Fruit fly (Drosophila melanogaster) whole organism, embryonic: Measurements from ENCODE around the gene dsx-c73A.

Experiments used
- Ada2b ChIP-seq: fragments of 200-800 bp; sonication (Bioruptor generic); IDR thresholded peaks from 2 replicates; pipeline ENCODE4 v1.3.6; 2022; ENCODE audit warnings: missing biosample characterization, missing genetic modification characterization
- Bteb2 ChIP-seq: fragments of 200-800 bp; sonication (Bioruptor generic); optimal IDR thresholded peaks from 2 replicates; lab custom pipeline; 2016; ENCODE audit warnings: missing biosample characterization, missing genetic modification characterization
- CG10274 ChIP-seq: fragments of 200-800 bp; sonication (Bioruptor generic); optimal IDR thresholded peaks from 3 replicates; lab custom pipeline; 2017; ENCODE audit warnings: missing biosample characterization, mild to moderate bottlenecking, missing genetic modification characterization
- CG10321 ChIP-seq: fragments of 200-800 bp; sonication (Bioruptor generic); IDR thresholded peaks from 2 replicates; pipeline ENCODE4 v1.3.6; 2022; ENCODE audit warnings: missing biosample characterization, missing genetic modification characterization
- CG10565 ChIP-seq: fragments of 200-800 bp; sonication (Bioruptor generic); optimal IDR thresholded peaks from 3 replicates; lab custom pipeline; 2016; ENCODE audit warnings: missing biosample characterization, mild to moderate bottlenecking, missing genetic modification characterization
- CG12236 ChIP-seq: fragments of 200-800 bp; sonication (Bioruptor generic); optimal IDR thresholded peaks from 2 replicates; lab custom pipeline; 2016; ENCODE audit warnings: missing biosample characterization, missing genetic modification characterization
- CG1602 ChIP-seq: fragments of 200-800 bp; sonication (Bioruptor generic); optimal IDR thresholded peaks from 3 replicates; lab custom pipeline; 2016; ENCODE audit warnings: missing biosample characterization, missing genetic modification characterization
- CG16813 ChIP-seq: fragments of 200-800 bp; sonication (Bioruptor generic); IDR thresholded peaks from 3 replicates; pipeline ENCODE4 v1.3.6; 2022; ENCODE audit warnings: missing biosample characterization, missing genetic modification characterization; ENCODE audit not compliant: partially characterized antibody
- CG17186 ChIP-seq: fragments of 200-800 bp; sonication (Bioruptor generic); optimal IDR thresholded peaks from 3 replicates; lab custom pipeline; 2017; ENCODE audit warnings: missing biosample characterization, missing genetic modification reagents, missing genetic modification characterization
- CG17328 ChIP-seq: fragments of 200-800 bp; sonication (Bioruptor generic); IDR thresholded peaks from 2 replicates; pipeline ENCODE4 v1.3.6; 2022; ENCODE audit warnings: missing biosample characterization, missing genetic modification characterization
- CG17359 ChIP-seq: fragments of 200-800 bp; sonication (Bioruptor generic); optimal IDR thresholded peaks from 3 replicates; lab custom pipeline; 2018; ENCODE audit warnings: missing biosample characterization, mild to moderate bottlenecking, missing genetic modification characterization, moderate library complexity
- CG17829 ChIP-seq: fragments of 200-800 bp; optimal IDR thresholded peaks from 2 replicates; lab custom pipeline; 2019; ENCODE audit warnings: missing biosample characterization, mild to moderate bottlenecking, missing genetic modification characterization, moderate library complexity
- CG18476 ChIP-seq: fragments of 200-800 bp; sonication (Bioruptor generic); optimal IDR thresholded peaks from 2 replicates; lab custom pipeline; 2016; ENCODE audit warnings: missing biosample characterization, mild to moderate bottlenecking, missing genetic modification characterization
- CG2678 ChIP-seq: fragments of 200-800 bp; sonication (Bioruptor generic); optimal IDR thresholded peaks from 3 replicates; lab custom pipeline; 2019; ENCODE audit warnings: missing biosample characterization, mild to moderate bottlenecking, missing genetic modification characterization, moderate library complexity
- CG30403 ChIP-seq: fragments of 200-800 bp; sonication (Bioruptor generic); optimal IDR thresholded peaks from 3 replicates; lab custom pipeline; 2016; ENCODE audit warnings: missing biosample characterization, missing genetic modification characterization
- CG31224 ChIP-seq: fragments of 200-800 bp; sonication (Bioruptor generic); IDR thresholded peaks from 2 replicates; pipeline ENCODE4 v1.3.6; 2022; ENCODE audit warnings: missing biosample characterization, missing genetic modification characterization
- CG31365 ChIP-seq: fragments of 200-800 bp; sonication (Bioruptor generic); optimal IDR thresholded peaks from 2 replicates; lab custom pipeline; 2018; ENCODE audit warnings: missing biosample characterization, mild to moderate bottlenecking, missing genetic modification characterization
- CG4730 ChIP-seq: fragments of 200-800 bp; sonication (Bioruptor generic); IDR thresholded peaks from 2 replicates; pipeline ENCODE4 v1.3.6; 2022; ENCODE audit warnings: missing biosample characterization, missing genetic modification characterization
- CG4820 ChIP-seq: fragments of 200-800 bp; sonication (Bioruptor generic); optimal IDR thresholded peaks from 3 replicates; lab custom pipeline; 2016; ENCODE audit warnings: missing biosample characterization, missing genetic modification characterization
- CG5180 ChIP-seq: fragments of 200-800 bp; sonication (Bioruptor generic); optimal IDR thresholded peaks from 3 replicates; lab custom pipeline; 2017; ENCODE audit warnings: missing biosample characterization, missing genetic modification characterization, mild to moderate bottlenecking, moderate library complexity, missing genetic modification reagents
- CG6654 ChIP-seq: fragments of 200-800 bp; sonication (Bioruptor generic); optimal IDR thresholded peaks from 2 replicates; lab custom pipeline; 2017; ENCODE audit warnings: missing biosample characterization, mild to moderate bottlenecking, missing genetic modification characterization
- CG6765 ChIP-seq: fragments of 200-800 bp; sonication (Bioruptor generic); optimal IDR thresholded peaks from 3 replicates; lab custom pipeline; 2017; ENCODE audit warnings: missing biosample characterization, mild to moderate bottlenecking, missing genetic modification characterization
- CG9215 ChIP-seq: fragments of 200-800 bp; sonication (Bioruptor generic); IDR thresholded peaks from 2 replicates; pipeline ENCODE4 v1.3.6; 2022; ENCODE audit warnings: missing biosample characterization, missing genetic modification characterization
- CG9437 ChIP-seq: fragments of 200-800 bp; sonication (Bioruptor generic); optimal IDR thresholded peaks from 2 replicates; lab custom pipeline; 2018; ENCODE audit warnings: missing biosample characterization, mild to moderate bottlenecking, missing genetic modification characterization
- Camta ChIP-seq: fragments of 200-800 bp; sonication (Bioruptor generic); optimal IDR thresholded peaks from 2 replicates; lab custom pipeline; 2016; ENCODE audit warnings: missing biosample characterization, missing genetic modification characterization
- CrebB ChIP-seq: fragments of 200-800 bp; sonication (Bioruptor generic); optimal IDR thresholded peaks from 3 replicates; lab custom pipeline; 2018; ENCODE audit warnings: missing biosample characterization, mild to moderate bottlenecking, missing genetic modification characterization
- Drgx ChIP-seq: fragments of 200-800 bp; sonication (Bioruptor generic); IDR thresholded peaks from 2 replicates; pipeline ENCODE4 v1.3.6; 2022; ENCODE audit warnings: missing biosample characterization, missing genetic modification characterization
- Ets97D ChIP-seq: fragments of 200-800 bp; sonication (Bioruptor generic); optimal IDR thresholded peaks from 3 replicates; lab custom pipeline; 2016; ENCODE audit warnings: missing biosample characterization, missing genetic modification characterization
- Gsc ChIP-seq: fragments of 200-800 bp; sonication (Bioruptor generic); IDR thresholded peaks from 2 replicates; pipeline ENCODE4 v1.3.6; 2022; ENCODE audit warnings: missing biosample characterization, missing genetic modification characterization
- Hand ChIP-seq: fragments of 200-800 bp; sonication (Bioruptor generic); optimal IDR thresholded peaks from 2 replicates; lab custom pipeline; 2017; ENCODE audit warnings: mild to moderate bottlenecking, missing biosample characterization, missing genetic modification reagents, missing genetic modification characterization
- Hr3 ChIP-seq: fragments of 200-800 bp; sonication (Bioruptor generic); optimal IDR thresholded peaks from 3 replicates; lab custom pipeline; 2016; ENCODE audit warnings: missing biosample characterization, missing genetic modification characterization
- Mrtf ChIP-seq: fragments of 200-800 bp; sonication (Bioruptor generic); IDR thresholded peaks from 3 replicates; pipeline ENCODE4 v1.3.6; 2022; ENCODE audit warnings: missing biosample characterization, missing genetic modification characterization
- Nf-YA ChIP-seq: fragments of 200-800 bp; sonication (Bioruptor generic); IDR thresholded peaks from 2 replicates; pipeline ENCODE4 v1.3.6; 2022; ENCODE audit warnings: missing biosample characterization, missing genetic modification characterization
- Six4 ChIP-seq: fragments of 200-800 bp; sonication (Bioruptor generic); optimal IDR thresholded peaks from 2 replicates; lab custom pipeline; 2016; ENCODE audit warnings: missing biosample characterization, missing genetic modification characterization
- Taf1 ChIP-seq: fragments of 200-800 bp; sonication (Bioruptor generic); IDR thresholded peaks from 2 replicates; pipeline ENCODE4 v1.3.6; 2022; ENCODE audit warnings: missing biosample characterization, missing genetic modification characterization
- ara ChIP-seq: fragments of 200-800 bp; sonication (Bioruptor generic); IDR thresholded peaks from 2 replicates; pipeline ENCODE4 v1.3.6; 2022; ENCODE audit warnings: missing biosample characterization, missing genetic modification characterization
- az2 ChIP-seq: fragments of 200-800 bp; sonication (Bioruptor generic); optimal IDR thresholded peaks from 3 replicates; lab custom pipeline; 2016; ENCODE audit warnings: missing biosample characterization, missing genetic modification characterization
- btn ChIP-seq: fragments of 200-800 bp; sonication (Bioruptor generic); optimal IDR thresholded peaks from 2 replicates; lab custom pipeline; 2016; ENCODE audit warnings: missing biosample characterization, missing genetic modification characterization
- chm ChIP-seq: fragments of 200-800 bp; sonication (Bioruptor generic); IDR thresholded peaks from 2 replicates; pipeline ENCODE4 v1.3.6; 2022; ENCODE audit warnings: missing biosample characterization, missing genetic modification characterization
- crp ChIP-seq, 2 experiments: fragments of 200-800 bp; sonication (Bioruptor generic); optimal IDR thresholded peaks; 2 replicates in 1 of 2; 3 replicates in 1 of 2; lab custom pipeline; 2017; ENCODE audit warnings: missing biosample characterization in 2 of 2, missing genetic modification characterization in 2 of 2, mild to moderate bottlenecking in 1 of 2, moderate library complexity in 1 of 2
- en ChIP-seq: fragments of 200-800 bp; sonication (Bioruptor generic); optimal IDR thresholded peaks from 2 replicates; lab custom pipeline; 2016; ENCODE audit warnings: missing biosample characterization, missing genetic modification characterization
- ewg ChIP-seq: fragments of 200-800 bp; sonication (Bioruptor generic); optimal IDR thresholded peaks from 3 replicates; lab custom pipeline; 2017; ENCODE audit warnings: mild to moderate bottlenecking, missing biosample characterization, missing genetic modification reagents, missing genetic modification characterization
- gcm2 ChIP-seq: fragments of 200-800 bp; sonication (Bioruptor generic); optimal IDR thresholded peaks from 2 replicates; lab custom pipeline; 2016; ENCODE audit warnings: missing biosample characterization, missing genetic modification characterization
- hth ChIP-seq: fragments of >200 bp; optimal IDR thresholded peaks from 2 replicates; lab custom pipeline; 2017; ENCODE audit warnings: inconsistent platforms
- lilli ChIP-seq: fragments of 200-800 bp; sonication (Bioruptor generic); optimal IDR thresholded peaks from 3 replicates; lab custom pipeline; 2016; ENCODE audit warnings: missing biosample characterization, missing genetic modification characterization
- p53 ChIP-seq: fragments of 200-800 bp; sonication (Bioruptor generic); optimal IDR thresholded peaks from 2 replicates; lab custom pipeline; 2016; ENCODE audit warnings: missing biosample characterization, missing genetic modification characterization
- scrt ChIP-seq: fragments of 200-800 bp; sonication (Bioruptor generic); optimal IDR thresholded peaks from 2 replicates; lab custom pipeline; 2018; ENCODE audit warnings: missing biosample characterization, mild to moderate bottlenecking, missing genetic modification characterization, moderate library complexity
- sim ChIP-seq: fragments of 200-800 bp; sonication (Bioruptor generic); IDR thresholded peaks from 2 replicates; pipeline ENCODE4 v1.3.6; 2022; ENCODE audit warnings: missing biosample characterization, missing genetic modification characterization
- sqz ChIP-seq: fragments of 200-800 bp; sonication (Bioruptor generic); optimal IDR thresholded peaks from 3 replicates; lab custom pipeline; 2018; ENCODE audit warnings: missing biosample characterization, mild to moderate bottlenecking, missing genetic modification characterization
- stc ChIP-seq: fragments of 200-800 bp; sonication (Bioruptor generic); IDR thresholded peaks from 2 replicates; pipeline ENCODE4 v1.3.6; 2022; ENCODE audit warnings: missing biosample characterization, missing genetic modification characterization

The dsx-c73A gene

DNA sequence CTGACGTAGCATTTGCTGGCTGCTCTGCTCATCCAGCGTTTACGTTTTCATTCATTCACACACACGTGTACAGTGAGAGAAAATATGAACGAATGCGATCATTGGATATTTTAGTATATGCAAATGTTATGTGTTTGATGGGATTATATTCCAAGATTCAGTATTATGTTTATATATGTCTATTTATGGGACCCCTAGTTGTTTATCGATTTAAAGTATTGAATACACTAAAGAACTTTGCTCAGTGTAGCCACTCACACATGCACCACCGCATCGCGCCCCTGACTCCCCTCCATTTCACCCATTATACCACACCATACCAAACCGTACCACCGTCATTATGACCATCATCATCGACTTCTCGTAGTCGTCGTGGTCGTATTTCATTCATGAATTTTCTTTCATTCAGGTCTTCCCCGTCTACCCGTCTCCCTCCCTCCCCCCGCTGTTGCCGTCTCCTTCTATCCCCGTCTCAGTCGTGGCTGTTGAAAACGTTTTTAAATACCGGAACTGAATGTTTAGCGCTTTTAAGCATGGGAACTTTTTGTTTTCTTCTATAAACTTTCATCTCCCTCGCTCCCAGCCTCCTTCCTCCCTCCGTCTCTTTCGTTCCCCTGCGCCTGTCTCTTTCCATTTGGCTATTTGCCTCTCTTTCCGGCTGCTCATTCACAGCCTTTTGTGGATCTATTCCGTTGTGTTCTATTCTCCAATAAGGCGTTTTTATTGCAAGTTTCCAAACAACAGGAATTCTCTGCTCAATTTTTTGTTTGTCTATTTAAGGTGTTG, 28.8 kb upstream of the dsx-c73A start (continued):
- TF ChIP-seq CG17829 (peak; percentile 99), CG12236 (GFP tag; lab: Kevin White, UChicago) (peak; percentile 95), CG4820 (GFP tag; lab: Kevin White, UChicago) (peak; percentile 98), ewg (GFP tag; lab: Kevin White, UChicago) (peak; percentile 95), CG9437 (GFP tag; lab: Kevin White, UChicago) (peak; percentile 90), CG30403 (GFP tag; lab: Kevin White, UChicago) (peak; percentile 97), Camta (GFP tag; lab: Kevin White, UChicago) (peak; percentile 97), CG6765 (GFP tag; lab: Kevin White, UChicago) (peak; percentile 80), CG17328 (peak; percentile 98), hth (lab: Kevin White, UChicago) (no peak), CG10274 (peak; percentile 87), CG6654 (GFP tag; lab: Kevin White, UChicago) (peak; percentile 89), Taf1 (GFP tag; lab: Robert Waterston, UW) (peak; percentile 91), Ada2b (GFP tag; lab: Robert Waterston, UW) (peak; percentile 97), gcm2 (GFP tag; lab: Kevin White, UChicago) (peak; percentile 79), CG18476 (peak; percentile 90), CG9215 (GFP tag; lab: Robert Waterston, UW) (peak; percentile 90), CG1602 (GFP tag; lab: Kevin White, UChicago) (peak; percentile 97), CG31224 (peak; percentile 90), CG16813 (no peak), CG4730 (GFP tag; lab: Robert Waterston, UW) (peak; percentile 95), CrebB (tag; lab: Kevin White, UChicago) (peak; percentile 94), CG10321 (GFP tag; lab: Robert Waterston, UW) (peak; percentile 73), Bteb2 (peak; percentile 95), stc (GFP tag; lab: Robert Waterston, UW) (peak; percentile 96), az2 (peak; percentile 98), Gsc (GFP tag; lab: Robert Waterston, UW) (peak; percentile 93), Hand (GFP tag; lab: Kevin White, UChicago) (peak; percentile 88), CG17359 (tag; lab: Kevin White, UChicago) (peak; percentile 99), Nf-YA (GFP tag; lab: Robert Waterston, UW) (peak; percentile 94), en (peak; percentile 95), sim (GFP tag; lab: Robert Waterston, UW) (peak; percentile 98), sqz (GFP tag; lab: Kevin White, UChicago) (peak; percentile 95), Hr3 (peak; percentile 97), Ets97D (GFP tag; lab: Kevin White, UChicago) (peak; percentile 84), Drgx (GFP tag; lab: Robert Waterston, UW) (peak; percentile 91), CG5180 (GFP tag; lab: Kevin White, UChicago) (peak; percentile 91), CG10565 (peak; percentile 88), scrt (GFP tag; lab: Kevin White, UChicago) (peak; percentile 90), ara (GFP tag; lab: Robert Waterston, UW) (peak; percentile 98), btn (GFP tag; lab: Kevin White, UChicago) (peak; percentile 95), Mrtf (GFP tag; lab: Robert Waterston, UW) (peak; percentile 95), p53 (GFP tag; lab: Kevin White, UChicago) (peak; percentile 84), CG31365 (tag; lab: Kevin White, UChicago) (peak; percentile 85), CG2678 (tag; lab: Kevin White, UChicago) (peak; percentile 97), crp (GFP tag; optimal IDR thresholded peaks at IDR 0.05; lab: Kevin White, UChicago) (peak in 1 of 2 experiments; percentile 68), chm (GFP tag; lab: Robert Waterston, UW) (peak; percentile 98), CG17186 (GFP tag; lab: Kevin White, UChicago) (peak; percentile 93), Six4 (peak; percentile 97), lilli (peak; percentile 94)
